Fruit fly (Drosophila melanogaster): Measurements from ENCODE around the gene Sfp70A4.

Gene Sfp70A4

dm6 chr3L:13288161-13288560, 8.5 kb downstream of the Sfp70A4 start:
- TF ChIP-seq Snoo (tag; optimal IDR thresholded peaks at IDR 0.05) = no peak
- no peak for TF ChIP-seq CG12605 (GFP tag; IDR thresholded peaks at IDR 0.05)
- no peak for TF ChIP-seq Pif1A (GFP tag; optimal IDR thresholded peaks at IDR 0.05)
- no peak for TF ChIP-seq CG8301 (tag; optimal IDR thresholded peaks at IDR 0.05)
- no peak for TF ChIP-seq CG10348 (GFP tag; IDR thresholded peaks at IDR 0.05)
- TF ChIP-seq CG4496 (GFP tag; IDR thresholded peaks at IDR 0.05) = no peak
- no peak for TF ChIP-seq CG32121 (GFP tag; IDR thresholded peaks at IDR 0.05)
- TF ChIP-seq gl (tag; optimal IDR thresholded peaks at IDR 0.05) = no peak
- TF ChIP-seq Pif1B (GFP tag; optimal IDR thresholded peaks at IDR 0.05) = peak; percentile 42
- peak; percentile 56 for TF ChIP-seq CG9948 (tag; optimal IDR thresholded peaks at IDR 0.05)
- peak; percentile 3 for TF ChIP-seq CG8159 (tag; optimal IDR thresholded peaks at IDR 0.05)
- TF ChIP-seq EcR (GFP tag; optimal IDR thresholded peaks at IDR 0.05) = peak; percentile 61
- TF ChIP-seq CG14655 (GFP tag; optimal IDR thresholded peaks at IDR 0.05) = peak; percentile 18
- TF ChIP-seq CG13204 (GFP tag; optimal IDR thresholded peaks at IDR 0.05) = no peak
- no peak for TF ChIP-seq Ets98B (GFP tag; IDR thresholded peaks at IDR 0.05)
- TF ChIP-seq CG34367 (tag; optimal IDR thresholded peaks at IDR 0.05) = peak; percentile 36
- TF ChIP-seq D1 (tag; optimal IDR thresholded peaks at IDR 0.05) = no peak
- no peak for TF ChIP-seq fd96Ca (GFP tag; IDR thresholded peaks at IDR 0.05)
- TF ChIP-seq CG17806 (tag; optimal IDR thresholded peaks at IDR 0.05) = peak; percentile 38
- TF ChIP-seq rn (GFP tag; IDR thresholded peaks at IDR 0.05) = no peak
- TF ChIP-seq CG15710 (tag; optimal IDR thresholded peaks at IDR 0.05) = peak; percentile 68

dm6 chr3L:13286640-13287039, 10.0 kb downstream of the Sfp70A4 start:
- TF ChIP-seq CG15710 (tag; optimal IDR thresholded peaks at IDR 0.05) = no peak
- no peak for TF ChIP-seq CG32121 (GFP tag; IDR thresholded peaks at IDR 0.05)
- no peak for TF ChIP-seq fd96Ca (GFP tag; IDR thresholded peaks at IDR 0.05)
- no peak for TF ChIP-seq CG14655 (GFP tag; optimal IDR thresholded peaks at IDR 0.05)
- no peak for TF ChIP-seq CG12605 (GFP tag; IDR thresholded peaks at IDR 0.05)
- no peak for TF ChIP-seq CG17806 (tag; optimal IDR thresholded peaks at IDR 0.05)
- no peak for TF ChIP-seq CG8301 (tag; optimal IDR thresholded peaks at IDR 0.05)
- TF ChIP-seq CG4496 (GFP tag; IDR thresholded peaks at IDR 0.05) = no peak
- no peak for TF ChIP-seq CG13204 (GFP tag; optimal IDR thresholded peaks at IDR 0.05)

- TF ChIP-seq CG9948 (tag; optimal IDR thresholded peaks at IDR 0.05) = no peak
- TF ChIP-seq fd96Ca (GFP tag; IDR thresholded peaks at IDR 0.05) = no peak
- no peak for TF ChIP-seq Ets98B (GFP tag; IDR thresholded peaks at IDR 0.05)
- no peak for TF ChIP-seq EcR (GFP tag; optimal IDR thresholded peaks at IDR 0.05)
- TF ChIP-seq rn (GFP tag; IDR thresholded peaks at IDR 0.05) = no peak
- no peak for TF ChIP-seq CG34367 (tag; optimal IDR thresholded peaks at IDR 0.05)
- no peak for TF ChIP-seq CG17806 (tag; optimal IDR thresholded peaks at IDR 0.05)
- TF ChIP-seq CG13204 (GFP tag; optimal IDR thresholded peaks at IDR 0.05) = no peak
- no peak for TF ChIP-seq Snoo (tag; optimal IDR thresholded peaks at IDR 0.05)
- no peak for TF ChIP-seq CG32121 (GFP tag; IDR thresholded peaks at IDR 0.05)
- TF ChIP-seq CG10348 (GFP tag; IDR thresholded peaks at IDR 0.05) = no peak
- no peak for TF ChIP-seq CG8301 (tag; optimal IDR thresholded peaks at IDR 0.05)
- no peak for TF ChIP-seq CG14655 (GFP tag; optimal IDR thresholded peaks at IDR 0.05)
- no peak for TF ChIP-seq Pif1A (GFP tag; optimal IDR thresholded peaks at IDR 0.05)
- TF ChIP-seq CG8159 (tag; optimal IDR thresholded peaks at IDR 0.05) = no peak
- TF ChIP-seq D1 (tag; optimal IDR thresholded peaks at IDR 0.05) = no peak
Measured at dm6 chr3L:13284308-13284707, 12.4 kb downstream of the Sfp70A4 start.

dm6 chr3L:13282039-13282438, 14.6 kb downstream of the Sfp70A4 start:
- no peak for TF ChIP-seq Snoo (tag; optimal IDR thresholded peaks at IDR 0.05)
- TF ChIP-seq CG15710 (tag; optimal IDR thresholded peaks at IDR 0.05) = no peak
- TF ChIP-seq gl (tag; optimal IDR thresholded peaks at IDR 0.05) = no peak
- TF ChIP-seq Ets98B (GFP tag; IDR thresholded peaks at IDR 0.05) = no peak
- TF ChIP-seq CG8301 (tag; optimal IDR thresholded peaks at IDR 0.05) = no peak
- TF ChIP-seq CG10348 (GFP tag; IDR thresholded peaks at IDR 0.05) = no peak
- TF ChIP-seq CG32121 (GFP tag; IDR thresholded peaks at IDR 0.05) = no peak
- no peak for TF ChIP-seq EcR (GFP tag; optimal IDR thresholded peaks at IDR 0.05)
- TF ChIP-seq CG9948 (tag; optimal IDR thresholded peaks at IDR 0.05) = no peak
- TF ChIP-seq Pif1B (GFP tag; optimal IDR thresholded peaks at IDR 0.05) = no peak

- TF ChIP-seq CG12605 (GFP tag; IDR thresholded peaks at IDR 0.05) = no peak
- TF ChIP-seq Snoo (tag; optimal IDR thresholded peaks at IDR 0.05) = no peak
- no peak for TF ChIP-seq CG4496 (GFP tag; IDR thresholded peaks at IDR 0.05)
- no peak for TF ChIP-seq CG15710 (tag; optimal IDR thresholded peaks at IDR 0.05)
- TF ChIP-seq CG34367 (tag; optimal IDR thresholded peaks at IDR 0.05) = no peak
- TF ChIP-seq CG13204 (GFP tag; optimal IDR thresholded peaks at IDR 0.05) = no peak
- no peak for TF ChIP-seq D1 (tag; optimal IDR thresholded peaks at IDR 0.05)
- TF ChIP-seq Ets98B (GFP tag; IDR thresholded peaks at IDR 0.05) = no peak
Measured at dm6 chr3L:13271282-13271681, 25.4 kb downstream of the Sfp70A4 start.

- no peak for TF ChIP-seq rn (GFP tag; IDR thresholded peaks at IDR 0.05)
- TF ChIP-seq fd96Ca (GFP tag; IDR thresholded peaks at IDR 0.05) = no peak
- no peak for TF ChIP-seq Ets98B (GFP tag; IDR thresholded peaks at IDR 0.05)
- peak; percentile 10 for TF ChIP-seq CG17806 (tag; optimal IDR thresholded peaks at IDR 0.05)
- peak; percentile 10 for TF ChIP-seq CG9948 (tag; optimal IDR thresholded peaks at IDR 0.05)
- no peak for TF ChIP-seq CG12605 (GFP tag; IDR thresholded peaks at IDR 0.05)
- TF ChIP-seq D1 (tag; optimal IDR thresholded peaks at IDR 0.05) = no peak
- TF ChIP-seq Pif1A (GFP tag; optimal IDR thresholded peaks at IDR 0.05) = peak; percentile 24
- no peak for TF ChIP-seq Pif1B (GFP tag; optimal IDR thresholded peaks at IDR 0.05)
- TF ChIP-seq CG4496 (GFP tag; IDR thresholded peaks at IDR 0.05) = no peak
- TF ChIP-seq CG8159 (tag; optimal IDR thresholded peaks at IDR 0.05) = peak; percentile 27
- TF ChIP-seq Snoo (tag; optimal IDR thresholded peaks at IDR 0.05) = no peak
- TF ChIP-seq CG13204 (GFP tag; optimal IDR thresholded peaks at IDR 0.05) = no peak
- no peak for TF ChIP-seq EcR (GFP tag; optimal IDR thresholded peaks at IDR 0.05)
- no peak for TF ChIP-seq CG32121 (GFP tag; IDR thresholded peaks at IDR 0.05)
- TF ChIP-seq CG15710 (tag; optimal IDR thresholded peaks at IDR 0.05) = no peak
Measured at dm6 chr3L:13267893-13268292, 28.8 kb downstream of the Sfp70A4 start.

Data from whole organism, pupa.